Fruit fly (Drosophila melanogaster) whole organism, embryonic: ENCODE results near the gene CG12253.

ENCODE experiments used
- Aef1 ChIP-seq: fragments of 200-800 bp; sonication (Bioruptor generic); IDR thresholded peaks from 3 replicates; pipeline ENCODE4 v1.3.6; 2022; ENCODE audit warnings: missing biosample characterization, missing genetic modification characterization
- Asciz ChIP-seq: fragments of 200-800 bp; sonication (Bioruptor generic); optimal IDR thresholded peaks from 2 replicates; lab custom pipeline; 2017; ENCODE audit warnings: missing biosample characterization, mild to moderate bottlenecking, missing genetic modification characterization, missing genetic modification reagents
- Atf3 ChIP-seq: fragments of 200-800 bp; sonication (Bioruptor generic); optimal IDR thresholded peaks from 3 replicates; lab custom pipeline; 2016; ENCODE audit warnings: missing biosample characterization, missing genetic modification characterization
- Awh ChIP-seq: fragments of 200-800 bp; sonication (Bioruptor generic); IDR thresholded peaks from 2 replicates; pipeline ENCODE4, ENCODE4 v1.3.6; 2022; ENCODE audit warnings: missing biosample characterization, missing genetic modification characterization
- CG10267 ChIP-seq: fragments of 200-800 bp; sonication (Bioruptor generic); optimal IDR thresholded peaks from 2 replicates; lab custom pipeline; 2018; ENCODE audit warnings: missing biosample characterization, mild to moderate bottlenecking, missing genetic modification characterization, moderate library complexity
- CG17829 ChIP-seq: fragments of 200-800 bp; optimal IDR thresholded peaks from 2 replicates; lab custom pipeline; 2019; ENCODE audit warnings: missing biosample characterization, mild to moderate bottlenecking, missing genetic modification characterization, moderate library complexity
- CG18262 ChIP-seq: fragments of 200-800 bp; optimal IDR thresholded peaks from 3 replicates; lab custom pipeline; 2019; ENCODE audit warnings: missing biosample characterization, mild to moderate bottlenecking, missing genetic modification characterization, moderate library complexity
- CG1832 ChIP-seq: fragments of 200-800 bp; sonication (Bioruptor generic); optimal IDR thresholded peaks from 2 replicates; lab custom pipeline; 2017; ENCODE audit warnings: missing biosample characterization, mild to moderate bottlenecking, missing genetic modification characterization, inconsistent platforms
- CG18764 ChIP-seq: fragments of 200-800 bp; sonication (Bioruptor generic); optimal IDR thresholded peaks from 3 replicates; lab custom pipeline; 2016; ENCODE audit warnings: missing biosample characterization, missing genetic modification characterization
- CG2678 ChIP-seq: fragments of 200-800 bp; sonication (Bioruptor generic); optimal IDR thresholded peaks from 3 replicates; lab custom pipeline; 2019; ENCODE audit warnings: missing biosample characterization, mild to moderate bottlenecking, missing genetic modification characterization, moderate library complexity
- CG2875 ChIP-seq: fragments of 200-800 bp; sonication (Bioruptor generic); optimal IDR thresholded peaks from 2 replicates; lab custom pipeline; 2017; ENCODE audit warnings: missing biosample characterization, mild to moderate bottlenecking, missing genetic modification characterization, missing genetic modification reagents
- CG32767 ChIP-seq: fragments of 200-800 bp; sonication (Bioruptor generic); IDR thresholded peaks from 2 replicates; pipeline ENCODE4 v1.3.6; 2022; ENCODE audit warnings: missing biosample characterization, missing genetic modification characterization
- CG34422 ChIP-seq: fragments of 200-800 bp; sonication (Bioruptor generic); IDR thresholded peaks from 3 replicates; pipeline ENCODE4 v1.3.6; 2022; ENCODE audit warnings: missing biosample characterization, missing genetic modification characterization
- CG3847 ChIP-seq: fragments of 200-800 bp; sonication (Bioruptor generic); IDR thresholded peaks from 2 replicates; pipeline ENCODE4 v1.3.6; 2022; ENCODE audit warnings: missing biosample characterization, missing genetic modification characterization
- CG42726 ChIP-seq: fragments of 200-800 bp; sonication (Bioruptor generic); IDR thresholded peaks from 2 replicates; pipeline ENCODE4 v1.3.6; 2022; ENCODE audit warnings: missing biosample characterization, missing genetic modification characterization; ENCODE audit not compliant: partially characterized antibody
- CG4617 ChIP-seq: fragments of 200-800 bp; sonication (Bioruptor generic); optimal IDR thresholded peaks from 3 replicates; lab custom pipeline; 2016; ENCODE audit warnings: missing biosample characterization, missing genetic modification characterization, borderline replicate concordance
- CG6175 ChIP-seq: fragments of 200-800 bp; sonication (Bioruptor generic); IDR thresholded peaks from 3 replicates; pipeline ENCODE4 v1.3.6; 2022; ENCODE audit warnings: missing biosample characterization, missing genetic modification characterization
- CG6272 ChIP-seq: fragments of 200-800 bp; sonication (Bioruptor generic); IDR thresholded peaks from 2 replicates; pipeline ENCODE4 v1.3.6; 2022; ENCODE audit warnings: missing biosample characterization, missing genetic modification characterization
- CG6683 ChIP-seq: fragments of 200-800 bp; sonication (Bioruptor generic); optimal IDR thresholded peaks from 2 replicates; lab custom pipeline; 2017; ENCODE audit warnings: missing biosample characterization, mild to moderate bottlenecking, missing genetic modification characterization, missing genetic modification reagents
- CG7987 ChIP-seq: fragments of 200-800 bp; sonication (Bioruptor generic); optimal IDR thresholded peaks from 2 replicates; lab custom pipeline; 2018; ENCODE audit warnings: missing biosample characterization, mild to moderate bottlenecking, missing genetic modification characterization, moderate library complexity
- CG8281 ChIP-seq: fragments of 200-800 bp; sonication (Bioruptor generic); optimal IDR thresholded peaks from 2 replicates; lab custom pipeline; 2018; ENCODE audit warnings: missing biosample characterization, mild to moderate bottlenecking, missing genetic modification characterization, moderate library complexity
- CG8478 ChIP-seq: fragments of >200 bp; optimal IDR thresholded peaks from 2 replicates; lab custom pipeline; 2018
- CG8944 ChIP-seq: fragments of 200-800 bp; sonication (Bioruptor generic); optimal IDR thresholded peaks from 3 replicates; lab custom pipeline; 2016; ENCODE audit warnings: missing biosample characterization, missing genetic modification characterization
- CG9609 ChIP-seq: fragments of 200-800 bp; sonication (Bioruptor generic); optimal IDR thresholded peaks from 3 replicates; lab custom pipeline; 2016; ENCODE audit warnings: missing biosample characterization, missing genetic modification characterization
- Camta ChIP-seq: fragments of 200-800 bp; sonication (Bioruptor generic); optimal IDR thresholded peaks from 2 replicates; lab custom pipeline; 2016; ENCODE audit warnings: missing biosample characterization, missing genetic modification characterization
- Dip3 ChIP-seq: fragments of 200-800 bp; sonication (Bioruptor generic); optimal IDR thresholded peaks from 3 replicates; lab custom pipeline; 2016; ENCODE audit warnings: missing biosample characterization, missing genetic modification characterization
- Hand ChIP-seq: fragments of 200-800 bp; sonication (Bioruptor generic); optimal IDR thresholded peaks from 2 replicates; lab custom pipeline; 2017; ENCODE audit warnings: mild to moderate bottlenecking, missing biosample characterization, missing genetic modification reagents, missing genetic modification characterization
- HmgZ ChIP-seq: fragments of 200-800 bp; sonication (Bioruptor generic); optimal IDR thresholded peaks from 2 replicates; lab custom pipeline; 2018; ENCODE audit warnings: missing biosample characterization, mild to moderate bottlenecking, missing genetic modification characterization
- Lpt ChIP-seq: fragments of >200 bp; optimal IDR thresholded peaks from 2 replicates; lab custom pipeline; 2018; ENCODE audit warnings: missing biosample characterization, missing genetic modification characterization
- MESR4 ChIP-seq: fragments of 200-800 bp; sonication (Bioruptor generic); optimal IDR thresholded peaks from 2 replicates; lab custom pipeline; 2018; ENCODE audit warnings: missing biosample characterization, mild to moderate bottlenecking, missing genetic modification characterization, moderate library complexity
- Med ChIP-seq: fragments of 200-800 bp; sonication (Bioruptor generic); peaks from one replicate; lab custom pipeline; 2016; ENCODE audit warnings: missing biosample characterization, missing genetic modification characterization, mild to moderate bottlenecking, inconsistent platforms, moderate library complexity
- NC2α ChIP-seq: fragments of 200-800 bp; sonication (Bioruptor generic); optimal IDR thresholded peaks from 2 replicates; lab custom pipeline; 2016; ENCODE audit warnings: missing biosample characterization, missing genetic modification characterization
- NC2β ChIP-seq: fragments of 200-800 bp; sonication (Bioruptor generic); optimal IDR thresholded peaks from 2 replicates; lab custom pipeline; 2016; ENCODE audit warnings: missing biosample characterization, missing genetic modification characterization
- NFAT ChIP-seq: fragments of 200-800 bp; sonication (Bioruptor generic); IDR thresholded peaks from 2 replicates; pipeline ENCODE4 v1.3.6; 2022; ENCODE audit warnings: missing biosample characterization, missing genetic modification characterization
- Xrp1 ChIP-seq: fragments of 200-800 bp; sonication (Bioruptor generic); IDR thresholded peaks from 2 replicates; pipeline ENCODE4 v1.3.6; 2022; ENCODE audit warnings: missing biosample characterization, missing genetic modification characterization
- al ChIP-seq: fragments of 200-800 bp; sonication (Bioruptor generic); IDR thresholded peaks from 2 replicates; pipeline ENCODE4 v1.3.6; 2022; ENCODE audit warnings: missing biosample characterization, missing genetic modification characterization
- caup ChIP-seq: fragments of 200-800 bp; sonication (Bioruptor generic); optimal IDR thresholded peaks from 3 replicates; lab custom pipeline; 2017; ENCODE audit warnings: missing biosample characterization, mild to moderate bottlenecking, missing genetic modification characterization, moderate library complexity; ENCODE audit not compliant: severe bottlenecking
- dpn ChIP-seq, 2 experiments: fragments of 200-800 bp; sonication (Bioruptor generic); optimal IDR thresholded peaks; 3 replicates each; lab custom pipeline; 2016; ENCODE audit warnings: missing biosample characterization in 2 of 2, missing genetic modification characterization in 2 of 2
- fd96Cb ChIP-seq: fragments of 200-800 bp; sonication (Bioruptor generic); optimal IDR thresholded peaks from 2 replicates; lab custom pipeline; 2018; ENCODE audit warnings: missing biosample characterization, mild to moderate bottlenecking, missing genetic modification characterization, moderate library complexity
- gcm ChIP-seq: fragments of 200-800 bp; sonication (Bioruptor generic); optimal IDR thresholded peaks from 2 replicates; lab custom pipeline; 2019; ENCODE audit warnings: missing biosample characterization, mild to moderate bottlenecking, missing genetic modification characterization, moderate library complexity
- gt ChIP-seq: fragments of 200-800 bp; sonication (Bioruptor generic); IDR thresholded peaks from 2 replicates; pipeline ENCODE4 v1.3.6; 2022; ENCODE audit warnings: missing biosample characterization, missing genetic modification characterization
- hkb ChIP-seq, 2 experiments: fragments of 200-800 bp in 1 of 2; fragments of >200 bp in 1 of 2; sonication (Bioruptor generic) in 1 of 2; IDR thresholded peaks in 1 of 2; optimal IDR thresholded peaks in 1 of 2; 2 replicates each; pipeline versions ENCODE4 v1.3.6 to Lab custom; 2017 to 2022; ENCODE audit warnings: missing biosample characterization in 1 of 2, missing genetic modification characterization in 1 of 2
- klu ChIP-seq: fragments of 200-800 bp; sonication (Bioruptor generic); IDR thresholded peaks from 2 replicates; pipeline ENCODE4 v1.3.6; 2022; ENCODE audit warnings: missing biosample characterization, missing genetic modification characterization
- pzg ChIP-seq: fragments of 200-800 bp; sonication (Bioruptor generic); optimal IDR thresholded peaks from 3 replicates; lab custom pipeline; 2018; ENCODE audit warnings: missing biosample characterization, mild to moderate bottlenecking, missing genetic modification characterization, moderate library complexity
- schlank ChIP-seq: fragments of 200-800 bp; sonication (Bioruptor generic); optimal IDR thresholded peaks from 2 replicates; lab custom pipeline; 2018; ENCODE audit warnings: missing biosample characterization, mild to moderate bottlenecking, missing genetic modification characterization
- sisA ChIP-seq: fragments of 200-800 bp; sonication (Bioruptor generic); IDR thresholded peaks from 2 replicates; pipeline ENCODE4 v1.3.6; 2022; ENCODE audit warnings: missing biosample characterization, missing genetic modification characterization
- tgo ChIP-seq: fragments of 200-800 bp; sonication (Bioruptor generic); IDR thresholded peaks from 3 replicates; pipeline ENCODE4 v1.3.6; 2022; ENCODE audit warnings: missing biosample characterization, missing genetic modification characterization
- vfl ChIP-seq: fragments of 200-800 bp; sonication (Bioruptor generic); optimal IDR thresholded peaks from 2 replicates; lab custom pipeline; 2016; ENCODE audit warnings: missing biosample characterization, missing genetic modification characterization
- vvl ChIP-seq: fragments of 200-800 bp; sonication (Bioruptor generic); IDR thresholded peaks from 2 replicates; pipeline ENCODE4 v1.3.6; 2022; ENCODE audit warnings: missing biosample characterization, missing genetic modification characterization
- yki ChIP-seq: fragments of >200 bp; optimal IDR thresholded peaks from 3 replicates; lab custom pipeline; 2018
- z ChIP-seq: fragments of 200-800 bp; sonication (Bioruptor generic); IDR thresholded peaks from 3 replicates; pipeline ENCODE4 v1.3.6; 2022; ENCODE audit warnings: missing biosample characterization, missing genetic modification characterization
- zfh1 ChIP-seq: fragments of 200-800 bp; sonication (Bioruptor generic); IDR thresholded peaks from 3 replicates; pipeline ENCODE4 v1.3.6; 2022; ENCODE audit warnings: missing biosample characterization, missing genetic modification characterization

The CG12253 gene

dm6 chr2L:10986138-10986537 is 1.5 kb upstream of the CG12253 start (continued):
- TF ChIP-seq NC2β (GFP tag; lab: Kevin White, UChicago) (no peak), Asciz (GFP tag; lab: Kevin White, UChicago) (peak; percentile 7), vvl (GFP tag; lab: Robert Waterston, UW) (0 out of 2 replicates have a peak, but pooled peaks have one; percentile 28), HmgZ (tag; lab: Kevin White, UChicago) (no peak), CG8944 (GFP tag; lab: Kevin White, UChicago) (no peak), MESR4 (GFP tag; lab: Kevin White, UChicago) (no peak), NFAT (peak; percentile 66), CG34422 (GFP tag; lab: Robert Waterston, UW) (peak; percentile 68), CG2875 (GFP tag; lab: Kevin White, UChicago) (no peak), klu (GFP tag; lab: Robert Waterston, UW) (no peak), Awh (GFP tag; lab: Robert Waterston, UW) (peak; percentile 48; the same call in 1 of the 2 replicates), CG8281 (tag; lab: Kevin White, UChicago) (peak; percentile 7), CG17829 (tag; lab: Kevin White, UChicago) (peak; percentile 67), CG32767 (GFP tag; lab: Robert Waterston, UW) (no peak), vfl (GFP tag; lab: Kevin White, UChicago) (no peak), zfh1 (GFP tag; lab: Robert Waterston, UW) (0 out of 3 replicates have a peak, but pooled peaks have one; percentile 47), fd96Cb (tag; lab: Kevin White, UChicago) (no peak), CG18262 (tag; lab: Kevin White, UChicago) (peak; percentile 69), al (peak; percentile 14; the same call in 1 of the 2 replicates), yki (lab: Kevin White, UChicago) (no peak), CG6272 (GFP tag; lab: Robert Waterston, UW) (no peak), CG6683 (GFP tag; lab: Kevin White, UChicago) (no peak), CG6175 (no peak), dpn (GFP tag; optimal IDR thresholded peaks at IDR 0.05; lab: Kevin White, UChicago) (no peak), Hand (GFP tag; lab: Kevin White, UChicago) (no peak), sisA (GFP tag; lab: Robert Waterston, UW) (no peak), CG3847 (GFP tag; lab: Robert Waterston, UW) (no peak; the same call in 1 of the 2 replicates), gt (GFP tag; lab: Robert Waterston, UW) (no peak), Atf3 (GFP tag; lab: Kevin White, UChicago) (no peak), CG2678 (tag; lab: Kevin White, UChicago) (peak; percentile 66), CG10267 (peak; percentile 59), schlank (tag; lab: Kevin White, UChicago) (no peak), Dip3 (GFP tag; lab: Kevin White, UChicago) (no peak), Lpt (GFP tag; lab: Kevin White, UChicago) (no peak), CG1832 (GFP tag; lab: Kevin White, UChicago) (no peak), Xrp1 (GFP tag; lab: Robert Waterston, UW) (peak; percentile 74), tgo (GFP tag; lab: Robert Waterston, UW) (no peak), CG42726 (GFP tag; lab: Robert Waterston, UW) (no peak), CG4617 (GFP tag; lab: Kevin White, UChicago) (no peak), z (peak; percentile 93), hkb (optimal IDR thresholded peaks at IDR 0.05; lab: Kevin White, UChicago) (no peak), hkb (GFP tag; IDR thresholded peaks at IDR 0.05; lab: Robert Waterston, UW) (peak; percentile 82), gcm (GFP tag; lab: Kevin White, UChicago) (no peak), CG7987 (GFP tag; lab: Kevin White, UChicago) (peak; percentile 56), Med (GFP tag; lab: Kevin White, UChicago) (peak; percentile 75), CG18764 (GFP tag; lab: Kevin White, UChicago) (peak; percentile 39), Camta (no peak), CG8478 (lab: Kevin White, UChicago) (no peak), NC2α (no peak), CG9609 (GFP tag; lab: Kevin White, UChicago) (no peak), pzg (GFP tag; lab: Kevin White, UChicago) (peak; percentile 16), Aef1 (GFP tag; lab: Robert Waterston, UW) (no peak; the same call in 2 of the 3 replicates), caup (GFP tag; lab: Kevin White, UChicago) (peak; percentile 36)
